Fruit fly (Drosophila melanogaster) whole organism, embryonic: ENCODE measurements around the gene CG15498.

Source experiments
- Bdp1 ChIP-seq: fragments of 200-800 bp; sonication (Bioruptor generic); optimal IDR thresholded peaks from 3 replicates; lab custom pipeline; 2016; ENCODE audit warnings: missing biosample characterization, missing genetic modification characterization
- CG10274 ChIP-seq: fragments of 200-800 bp; sonication (Bioruptor generic); optimal IDR thresholded peaks from 3 replicates; lab custom pipeline; 2017; ENCODE audit warnings: missing biosample characterization, mild to moderate bottlenecking, missing genetic modification characterization
- CG10321 ChIP-seq: fragments of 200-800 bp; sonication (Bioruptor generic); IDR thresholded peaks from 2 replicates; pipeline ENCODE4 v1.3.6; 2022; ENCODE audit warnings: missing biosample characterization, missing genetic modification characterization
- CG11456 ChIP-seq: fragments of 200-800 bp; sonication (Bioruptor generic); IDR thresholded peaks from 3 replicates; pipeline ENCODE4 v1.3.6; 2022; ENCODE audit warnings: missing biosample characterization, missing genetic modification characterization
- CG12299 ChIP-seq: fragments of 200-800 bp; sonication (Bioruptor generic); optimal IDR thresholded peaks from 2 replicates; lab custom pipeline; 2018; ENCODE audit warnings: missing biosample characterization, mild to moderate bottlenecking, missing genetic modification characterization
- CG13123 ChIP-seq: fragments of 200-800 bp; sonication (Bioruptor generic); optimal IDR thresholded peaks from 2 replicates; lab custom pipeline; 2016; ENCODE audit warnings: missing biosample characterization, missing genetic modification characterization
- CG15073 ChIP-seq: fragments of 200-800 bp; sonication (Bioruptor generic); optimal IDR thresholded peaks from 2 replicates; lab custom pipeline; 2016; ENCODE audit warnings: missing biosample characterization, missing genetic modification characterization
- CG15696 ChIP-seq: fragments of 200-800 bp; sonication (Bioruptor generic); optimal IDR thresholded peaks from 2 replicates; lab custom pipeline; 2019; ENCODE audit warnings: missing biosample characterization, mild to moderate bottlenecking, missing genetic modification characterization, moderate library complexity
- CG1792 ChIP-seq: fragments of 200-800 bp; sonication (Bioruptor generic); optimal IDR thresholded peaks from 2 replicates; lab custom pipeline; 2016; ENCODE audit warnings: missing biosample characterization, missing genetic modification characterization
- CG2712 ChIP-seq: fragments of 200-800 bp; optimal IDR thresholded peaks from 3 replicates; lab custom pipeline; 2019; ENCODE audit warnings: missing biosample characterization, mild to moderate bottlenecking, missing genetic modification characterization, moderate library complexity
- CG2875 ChIP-seq: fragments of 200-800 bp; sonication (Bioruptor generic); optimal IDR thresholded peaks from 2 replicates; lab custom pipeline; 2017; ENCODE audit warnings: missing biosample characterization, mild to moderate bottlenecking, missing genetic modification characterization, missing genetic modification reagents
- CG30020 ChIP-seq: fragments of 200-800 bp; optimal IDR thresholded peaks from 2 replicates; lab custom pipeline; 2019; ENCODE audit warnings: missing biosample characterization, mild to moderate bottlenecking, missing genetic modification characterization, moderate library complexity
- CG30403 ChIP-seq: fragments of 200-800 bp; sonication (Bioruptor generic); optimal IDR thresholded peaks from 3 replicates; lab custom pipeline; 2016; ENCODE audit warnings: missing biosample characterization, missing genetic modification characterization
- CG3407 ChIP-seq: fragments of 200-800 bp; sonication (Bioruptor generic); optimal IDR thresholded peaks from 2 replicates; lab custom pipeline; 2018; ENCODE audit warnings: missing biosample characterization, mild to moderate bottlenecking, missing genetic modification characterization
- CG4328 ChIP-seq: fragments of 200-800 bp; sonication (Bioruptor generic); optimal IDR thresholded peaks from 3 replicates; lab custom pipeline; 2017; ENCODE audit warnings: missing biosample characterization, missing genetic modification reagents, missing genetic modification characterization
- CG43689 ChIP-seq: fragments of 200-800 bp; sonication (Bioruptor generic); IDR thresholded peaks from 2 replicates; pipeline ENCODE4 v1.3.6; 2022; ENCODE audit warnings: missing biosample characterization, missing genetic modification characterization
- CG6813 ChIP-seq: fragments of 200-800 bp; sonication (Bioruptor generic); optimal IDR thresholded peaks from 2 replicates; lab custom pipeline; 2017; ENCODE audit warnings: missing biosample characterization, missing genetic modification characterization, mild to moderate bottlenecking, moderate library complexity, missing genetic modification reagents
- CG7357 ChIP-seq: fragments of 200-800 bp; sonication (Bioruptor generic); IDR thresholded peaks from 3 replicates; pipeline ENCODE4 v1.3.6; 2022; ENCODE audit warnings: missing biosample characterization, missing genetic modification characterization
- CG9609 ChIP-seq: fragments of 200-800 bp; sonication (Bioruptor generic); optimal IDR thresholded peaks from 3 replicates; lab custom pipeline; 2016; ENCODE audit warnings: missing biosample characterization, missing genetic modification characterization
- CG9876 ChIP-seq: fragments of 200-800 bp; sonication (Bioruptor generic); optimal IDR thresholded peaks from 2 replicates; lab custom pipeline; 2016; ENCODE audit warnings: missing biosample characterization, missing genetic modification characterization
- Deaf1 ChIP-seq: fragments of 200-800 bp; optimal IDR thresholded peaks from 3 replicates; lab custom pipeline; 2019; ENCODE audit warnings: missing biosample characterization, mild to moderate bottlenecking, missing genetic modification characterization, moderate library complexity
- Dip2 ChIP-seq: fragments of 200-800 bp; sonication (Bioruptor generic); IDR thresholded peaks from 2 replicates; pipeline ENCODE4 v1.3.6; 2022; ENCODE audit warnings: missing biosample characterization, missing genetic modification characterization
- Doc3 ChIP-seq: fragments of 200-800 bp; sonication (Bioruptor generic); IDR thresholded peaks from 3 replicates; pipeline ENCODE4 v1.3.6; 2022; ENCODE audit warnings: missing biosample characterization, missing genetic modification characterization; ENCODE audit not compliant: partially characterized antibody
- Dref ChIP-seq: fragments of 200-800 bp; sonication (Bioruptor generic); IDR thresholded peaks from 2 replicates; pipeline ENCODE4 v1.3.6; 2022; ENCODE audit warnings: missing biosample characterization, missing genetic modification characterization
- Elba2 ChIP-seq: fragments of 200-800 bp; sonication (Bioruptor generic); optimal IDR thresholded peaks from 3 replicates; lab custom pipeline; 2016; ENCODE audit warnings: missing biosample characterization, missing genetic modification characterization
- Ets65A ChIP-seq: fragments of 200-800 bp; sonication (Bioruptor generic); peaks from one replicate; lab custom pipeline; 2016; ENCODE audit warnings: missing biosample characterization, missing genetic modification characterization
- Hey ChIP-seq: fragments of 200-800 bp; sonication (Bioruptor generic); optimal IDR thresholded peaks from 3 replicates; lab custom pipeline; 2018; ENCODE audit warnings: missing biosample characterization, mild to moderate bottlenecking, missing genetic modification characterization
- Hr39 ChIP-seq: fragments of >200 bp; optimal IDR thresholded peaks from 2 replicates; lab custom pipeline; 2017
- Kr ChIP-seq: fragments of 200-800 bp; sonication (Bioruptor generic); optimal IDR thresholded peaks from 2 replicates; lab custom pipeline; 2017; ENCODE audit warnings: missing biosample characterization, mild to moderate bottlenecking, missing genetic modification characterization
- Oli ChIP-seq: fragments of 200-800 bp; sonication (Bioruptor generic); optimal IDR thresholded peaks from 2 replicates; lab custom pipeline; 2018; ENCODE audit warnings: missing biosample characterization, mild to moderate bottlenecking, missing genetic modification characterization, moderate library complexity
- Pdp1 ChIP-seq, 2 experiments: fragments of 200-800 bp; sonication (Bioruptor generic); optimal IDR thresholded peaks; 3 replicates each; lab custom pipeline; 2016; ENCODE audit warnings: missing biosample characterization in 2 of 2, missing genetic modification characterization in 2 of 2, mild to moderate bottlenecking in 1 of 2, moderate library complexity in 1 of 2
- TFAM ChIP-seq: fragments of 200-800 bp; sonication (Bioruptor generic); optimal IDR thresholded peaks from 2 replicates; lab custom pipeline; 2017; ENCODE audit warnings: missing biosample characterization, missing genetic modification characterization, inconsistent platforms
- Tbp ChIP-seq: fragments of >200 bp; optimal IDR thresholded peaks from 2 replicates; lab custom pipeline; 2018; ENCODE audit warnings: missing biosample characterization, missing genetic modification characterization
- Usf ChIP-seq: fragments of 200-800 bp; sonication (Bioruptor generic); optimal IDR thresholded peaks from 2 replicates; lab custom pipeline; 2017; ENCODE audit warnings: missing genotype, missing biosample characterization, missing genetic modification characterization
- Xrp1 ChIP-seq: fragments of 200-800 bp; sonication (Bioruptor generic); IDR thresholded peaks from 2 replicates; pipeline ENCODE4 v1.3.6; 2022; ENCODE audit warnings: missing biosample characterization, missing genetic modification characterization
- ato ChIP-seq: fragments of 200-800 bp; sonication (Bioruptor generic); IDR thresholded peaks from 2 replicates; pipeline ENCODE4 v1.3.6; 2022; ENCODE audit warnings: missing biosample characterization, missing genetic modification characterization; ENCODE audit not compliant: partially characterized antibody
- ci ChIP-seq: fragments of 200-800 bp; sonication (Bioruptor generic); IDR thresholded peaks from 3 replicates; pipeline ENCODE4 v1.3.6; 2022; ENCODE audit warnings: missing biosample characterization, missing genetic modification characterization
- disco-r ChIP-seq: fragments of 200-800 bp; sonication (Bioruptor generic); optimal IDR thresholded peaks from 2 replicates; lab custom pipeline; 2016; ENCODE audit warnings: missing biosample characterization, missing genetic modification characterization
- ewg ChIP-seq: fragments of 200-800 bp; sonication (Bioruptor generic); optimal IDR thresholded peaks from 3 replicates; lab custom pipeline; 2017; ENCODE audit warnings: mild to moderate bottlenecking, missing biosample characterization, missing genetic modification reagents, missing genetic modification characterization
- fd96Cb ChIP-seq: fragments of 200-800 bp; sonication (Bioruptor generic); optimal IDR thresholded peaks from 2 replicates; lab custom pipeline; 2018; ENCODE audit warnings: missing biosample characterization, mild to moderate bottlenecking, missing genetic modification characterization, moderate library complexity
- inv ChIP-seq: fragments of 200-800 bp; sonication (Bioruptor generic); IDR thresholded peaks from 2 replicates; pipeline ENCODE4 v1.3.6; 2022; ENCODE audit warnings: missing biosample characterization, missing genetic modification characterization; ENCODE audit not compliant: partially characterized antibody
- kni ChIP-seq: fragments of 200-800 bp; sonication (Bioruptor generic); optimal IDR thresholded peaks from 3 replicates; lab custom pipeline; 2017; ENCODE audit warnings: mild to moderate bottlenecking, missing biosample characterization, missing genetic modification reagents, missing genetic modification characterization
- oc ChIP-seq: fragments of 200-800 bp; sonication (Bioruptor generic); optimal IDR thresholded peaks from 2 replicates; lab custom pipeline; 2018; ENCODE audit warnings: missing biosample characterization, mild to moderate bottlenecking, missing genetic modification characterization, moderate library complexity
- row ChIP-seq: fragments of 200-800 bp; sonication (Bioruptor generic); IDR thresholded peaks from 3 replicates; pipeline ENCODE4 v1.3.6; 2022; ENCODE audit warnings: missing biosample characterization, missing genetic modification characterization
- run ChIP-seq: fragments of 200-800 bp; sonication (Bioruptor generic); optimal IDR thresholded peaks from 3 replicates; lab custom pipeline; 2018; ENCODE audit warnings: missing biosample characterization, mild to moderate bottlenecking, missing genetic modification characterization
- salm ChIP-seq: fragments of 200-800 bp; sonication (Bioruptor generic); optimal IDR thresholded peaks from 2 replicates; lab custom pipeline; 2018; ENCODE audit warnings: missing biosample characterization, mild to moderate bottlenecking, missing genetic modification characterization

The CG15498 gene

dm6 chr3R:21548956-21549355 lies 20.0 kb downstream of the CG15498 start:
- TF ChIP-seq Ets65A (peak; percentile 47), Hr39 (lab: Kevin White, UChicago) (peak; percentile 73), Dip2 (no peak)

- no peak for TF ChIP-seq CG9609
- TF ChIP-seq Hey (tag; lab: Kevin White, UChicago) = peak; percentile 92
- 0 out of 2 replicates have a peak, but pooled peaks have one; percentile 11 for TF ChIP-seq inv (GFP tag; lab: Robert Waterston, UW)
- TF ChIP-seq ato = no peak
- TF ChIP-seq ewg (GFP tag; lab: Kevin White, UChicago) = peak; percentile 9
- TF ChIP-seq Ets65A = peak; percentile 46
- peak; percentile 60 for TF ChIP-seq Elba2 (GFP tag; lab: Kevin White, UChicago)
Measured at dm6 chr3R:21544107-21544506, 24.8 kb downstream of the CG15498 start.

- no peak for TF ChIP-seq Tbp (GFP tag; lab: Kevin White, UChicago)
- no peak for TF ChIP-seq CG9876 (GFP tag; lab: Kevin White, UChicago)
- TF ChIP-seq Oli (tag; lab: Kevin White, UChicago) = no peak
- no peak for TF ChIP-seq CG12299
- TF ChIP-seq CG2712 (tag; lab: Kevin White, UChicago) = peak; percentile 56
- no peak for TF ChIP-seq CG11456 (GFP tag; lab: Robert Waterston, UW)
- no peak for TF ChIP-seq oc (tag; lab: Kevin White, UChicago)
- no peak for TF ChIP-seq ci (GFP tag; lab: Robert Waterston, UW)
- no peak for TF ChIP-seq CG10321 (GFP tag; lab: Robert Waterston, UW)
- TF ChIP-seq Pdp1 (GFP tag; optimal IDR thresholded peaks at IDR 0.05; lab: Kevin White, UChicago) = no peak
- TF ChIP-seq CG30020 (tag; lab: Kevin White, UChicago) = no peak
- no peak for TF ChIP-seq CG2875
- no peak for TF ChIP-seq salm (tag; lab: Kevin White, UChicago)
- TF ChIP-seq Bdp1 (GFP tag; lab: Kevin White, UChicago) = no peak
- peak; percentile 85 for TF ChIP-seq Kr
- TF ChIP-seq TFAM (GFP tag; lab: Kevin White, UChicago) = no peak
- TF ChIP-seq CG3407 (GFP tag; lab: Kevin White, UChicago) = no peak
- peak; percentile 19 for TF ChIP-seq CG6813 (GFP tag; lab: Kevin White, UChicago)
- TF ChIP-seq Deaf1 (tag; lab: Kevin White, UChicago) = no peak
- no peak for TF ChIP-seq CG7357 (GFP tag; lab: Robert Waterston, UW)
- no peak for TF ChIP-seq Usf (GFP tag; lab: Kevin White, UChicago)
- no peak for TF ChIP-seq disco-r
- TF ChIP-seq CG10274 (GFP tag; lab: Kevin White, UChicago) = no peak
- TF ChIP-seq Dref = no peak
- TF ChIP-seq CG30403 (GFP tag; lab: Kevin White, UChicago) = no peak
- no peak for TF ChIP-seq Doc3 (GFP tag; lab: Robert Waterston, UW)
- TF ChIP-seq kni (GFP tag; lab: Kevin White, UChicago) = peak; percentile 4
- TF ChIP-seq Xrp1 = 0 out of 2 replicates have a peak, but pooled peaks have one; percentile 13
- no peak for TF ChIP-seq fd96Cb (tag; lab: Kevin White, UChicago)
- no peak for TF ChIP-seq CG4328 (GFP tag; lab: Kevin White, UChicago)
- TF ChIP-seq CG13123 = no peak
- no peak for TF ChIP-seq CG43689 (GFP tag; lab: Robert Waterston, UW)
- TF ChIP-seq CG1792 (GFP tag; lab: Kevin White, UChicago) = no peak
- TF ChIP-seq CG15073 = no peak
- no peak for TF ChIP-seq run (tag; lab: Kevin White, UChicago)
- no peak for TF ChIP-seq row (GFP tag; lab: Robert Waterston, UW)
- TF ChIP-seq CG15696 = peak; percentile 59
Measured at dm6 chr3R:21534697-21535676, 34.0 kb downstream of the CG15498 start.
